Fruit fly (Drosophila melanogaster): ENCODE measurements around the gene Hap40.

The Hap40 gene

dm6 chrX:15709984-15710750 is 6.2 kb downstream of the Hap40 start, which contains the start of the genes CG9281 and CG15601:
Gene CG9281 (minus strand): TSS chrX:15710539.
Gene CG15601 (plus strand): TSS chrX:15710647.
- TF ChIP-seq CG4496 (GFP tag; IDR thresholded peaks at IDR 0.05) (peak; percentile 27; the same call in 1 of the 3 replicates), D1 (tag; optimal IDR thresholded peaks at IDR 0.05) (no peak), rn (GFP tag; IDR thresholded peaks at IDR 0.05) (no peak), Snoo (tag; optimal IDR thresholded peaks at IDR 0.05) (peak; percentile 21)

DNA sequence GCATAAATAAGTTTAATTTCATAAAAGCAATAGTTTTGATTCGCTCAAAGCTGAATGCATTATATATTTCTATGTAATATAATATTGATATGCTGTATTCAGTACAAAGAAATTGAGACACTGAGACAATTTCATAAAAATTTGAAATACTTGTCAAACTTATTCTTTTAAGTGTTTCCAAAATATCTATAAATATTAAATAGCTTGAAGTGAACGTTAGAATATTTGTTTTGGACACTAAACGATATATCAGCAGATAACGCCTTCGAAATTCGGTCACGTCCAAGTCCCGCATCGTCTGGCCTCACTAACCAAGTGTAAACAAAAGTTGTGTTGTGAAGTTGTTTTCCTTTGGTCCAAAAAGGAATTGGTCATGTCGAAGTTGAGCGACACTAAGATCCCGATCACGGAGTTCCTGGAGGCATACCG is 6.8 kb downstream of the Hap40 start:
- TF ChIP-seq CG32121 (GFP tag; IDR thresholded peaks at IDR 0.05), result no peak
- TF ChIP-seq CG17806 (tag; optimal IDR thresholded peaks at IDR 0.05), result no peak
- no peak for TF ChIP-seq CG8301 (tag; optimal IDR thresholded peaks at IDR 0.05)
- TF ChIP-seq D1 (tag; optimal IDR thresholded peaks at IDR 0.05), result no peak
- no peak for TF ChIP-seq Ets98B (GFP tag; IDR thresholded peaks at IDR 0.05)
- no peak for TF ChIP-seq CG10348 (GFP tag; IDR thresholded peaks at IDR 0.05)
- no peak for TF ChIP-seq CG12605 (GFP tag; IDR thresholded peaks at IDR 0.05)
- TF ChIP-seq CG15710 (tag; optimal IDR thresholded peaks at IDR 0.05), result no peak
- TF ChIP-seq Pif1B (GFP tag; optimal IDR thresholded peaks at IDR 0.05), result no peak
- TF ChIP-seq gl (tag; optimal IDR thresholded peaks at IDR 0.05), result no peak
- TF ChIP-seq EcR (GFP tag; optimal IDR thresholded peaks at IDR 0.05), result no peak

dm6 chrX:15712409-15712808 is 8.5 kb downstream of the Hap40 start, which contains the start of gene HUWE1:
Gene HUWE1 (plus strand): TSS chrX:15712628.
- TF ChIP-seq CG15710 (tag; optimal IDR thresholded peaks at IDR 0.05) (peak; percentile 1), gl (tag; optimal IDR thresholded peaks at IDR 0.05) (no peak)

DNA sequence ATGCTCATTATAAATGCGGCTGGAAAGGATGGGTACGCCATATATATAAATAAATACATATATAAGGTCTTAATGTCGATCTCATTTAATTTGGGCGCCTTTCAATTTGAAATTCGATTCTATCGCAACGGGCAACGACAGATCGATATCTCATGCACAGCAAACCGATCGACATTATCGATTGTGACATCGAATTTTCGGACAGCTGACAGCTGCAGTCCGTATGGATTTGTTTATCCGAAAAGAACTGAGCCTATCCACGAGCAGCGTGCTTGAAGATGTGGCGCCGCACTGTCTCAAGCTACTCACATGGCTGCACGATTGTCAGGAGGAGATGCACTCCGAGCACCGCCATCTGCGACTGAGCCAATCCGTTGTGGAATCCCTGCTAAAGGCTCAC is 28.0 kb downstream of the Hap40 start, which contains the start of gene CG8191:
TSS of gene CG8191 (plus strand) at position 211 of the 400 bp plus-strand sequence.
- no peak for TF ChIP-seq CG12605 (GFP tag; IDR thresholded peaks at IDR 0.05)
- TF ChIP-seq rn (GFP tag; IDR thresholded peaks at IDR 0.05), result no peak
- TF ChIP-seq gl (tag; optimal IDR thresholded peaks at IDR 0.05), result no peak
- no peak for TF ChIP-seq CG17806 (tag; optimal IDR thresholded peaks at IDR 0.05)
- no peak for TF ChIP-seq CG15710 (tag; optimal IDR thresholded peaks at IDR 0.05)
- TF ChIP-seq CG34367 (tag; optimal IDR thresholded peaks at IDR 0.05), result no peak

DNA sequence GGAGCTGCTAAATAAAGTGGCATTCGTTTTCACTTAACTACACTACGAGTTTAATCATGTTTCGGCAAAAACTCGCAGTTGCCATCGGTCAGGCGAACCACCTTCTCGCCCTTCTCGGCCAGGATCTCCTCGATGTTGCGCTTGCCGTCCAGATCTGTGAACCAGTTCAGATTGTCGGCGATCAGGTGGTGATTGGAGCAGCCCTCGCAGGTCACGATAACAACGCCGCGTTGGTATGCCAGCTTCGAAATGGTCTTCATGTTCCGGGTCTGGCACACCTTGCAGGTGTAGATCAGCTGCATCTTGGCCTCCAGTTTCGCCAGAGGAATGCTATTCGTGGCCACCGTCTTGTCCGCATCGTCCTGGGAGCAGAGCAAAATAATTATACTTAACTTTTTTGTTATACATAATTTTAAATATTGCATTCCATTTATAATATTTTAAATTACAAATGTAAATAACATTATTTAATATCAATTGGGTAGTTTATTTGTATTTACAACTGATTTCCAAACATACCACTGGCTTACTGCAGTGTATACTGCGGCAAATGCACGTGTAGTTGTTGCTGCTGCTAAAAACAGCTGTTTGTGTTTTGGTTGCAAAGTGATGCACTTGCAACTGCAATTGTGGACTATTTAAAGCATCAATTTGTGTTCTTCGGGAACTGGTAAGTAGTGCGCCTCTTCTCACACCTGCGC is 29.4 kb downstream of the Hap40 start:
- TF ChIP-seq CG12605 (GFP tag; IDR thresholded peaks at IDR 0.05) (peak; percentile 52), EcR (GFP tag; optimal IDR thresholded peaks at IDR 0.05) (no peak), CG32121 (GFP tag; IDR thresholded peaks at IDR 0.05) (peak; percentile 21; the same call in 1 of the 2 replicates), Ets98B (GFP tag; IDR thresholded peaks at IDR 0.05) (peak; percentile 9; the same call in 1 of the 2 replicates), rn (GFP tag; IDR thresholded peaks at IDR 0.05) (peak; percentile 25; the same call in 1 of the 2 replicates), D1 (tag; optimal IDR thresholded peaks at IDR 0.05) (no peak), CG4496 (GFP tag; IDR thresholded peaks at IDR 0.05) (peak; percentile 48; the same call in 2 of the 3 replicates)

dm6 chrX:15733995-15734394 is 30.1 kb downstream of the Hap40 start, which contains the start of the genes CG12379 and MagR:
Gene CG12379 (minus strand): TSS chrX:15733996.
Gene MagR (plus strand): TSS chrX:15734270.
- TF ChIP-seq CG17806 (tag; optimal IDR thresholded peaks at IDR 0.05), result peak; percentile 0
- no peak for TF ChIP-seq D1 (tag; optimal IDR thresholded peaks at IDR 0.05)
- TF ChIP-seq Pif1A (GFP tag; optimal IDR thresholded peaks at IDR 0.05), result no peak
- TF ChIP-seq CG8159 (tag; optimal IDR thresholded peaks at IDR 0.05), result peak; percentile 40
- TF ChIP-seq CG32121 (GFP tag; IDR thresholded peaks at IDR 0.05), result no peak
- TF ChIP-seq CG14655 (GFP tag; optimal IDR thresholded peaks at IDR 0.05), result no peak
- peak; percentile 0 for TF ChIP-seq Snoo (tag; optimal IDR thresholded peaks at IDR 0.05)
- TF ChIP-seq Pif1B (GFP tag; optimal IDR thresholded peaks at IDR 0.05), result no peak
- peak; percentile 21 for TF ChIP-seq CG8301 (tag; optimal IDR thresholded peaks at IDR 0.05)
- peak; percentile 6; the same call in 1 of the 3 replicates for TF ChIP-seq CG4496 (GFP tag; IDR thresholded peaks at IDR 0.05)
- TF ChIP-seq CG13204 (GFP tag; optimal IDR thresholded peaks at IDR 0.05), result no peak
- no peak for TF ChIP-seq rn (GFP tag; IDR thresholded peaks at IDR 0.05)
- TF ChIP-seq CG12605 (GFP tag; IDR thresholded peaks at IDR 0.05), result no peak
- TF ChIP-seq CG9948 (tag; optimal IDR thresholded peaks at IDR 0.05), result peak; percentile 28
- no peak for TF ChIP-seq CG34367 (tag; optimal IDR thresholded peaks at IDR 0.05)
- no peak for TF ChIP-seq Ets98B (GFP tag; IDR thresholded peaks at IDR 0.05)
- no peak for TF ChIP-seq CG10348 (GFP tag; IDR thresholded peaks at IDR 0.05)
- peak; percentile 54 for TF ChIP-seq CG15710 (tag; optimal IDR thresholded peaks at IDR 0.05)
- TF ChIP-seq gl (tag; optimal IDR thresholded peaks at IDR 0.05), result no peak

- TF ChIP-seq CG12605 (GFP tag; IDR thresholded peaks at IDR 0.05), result no peak
- TF ChIP-seq CG10348 (GFP tag; IDR thresholded peaks at IDR 0.05), result no peak
- no peak for TF ChIP-seq CG4496 (GFP tag; IDR thresholded peaks at IDR 0.05)
These were observed 33.2 kb downstream of the Hap40 start, which contains the start of gene Arp6 for dm6 chrX:15737110-15737509. Gene Arp6 (minus strand): TSS chrX:15737120.

All from whole organism, pupa.